Worm (Caenorhabditis elegans) whole organism, L4 larva: ENCODE results near the gene cct-1.

ENCODE experiments used
- D1046.2 ChIP-seq: fragments of 200-800 bp; sonication (Bioruptor generic); IDR thresholded peaks from 2 replicates; pipeline ENCODE4 v1.3.6; 2022; ENCODE audit warnings: missing genetic modification characterization, missing compliant biosample characterization
- F37D6.2 ChIP-seq: sonication (generic microtip); optimal IDR thresholded peaks from 2 replicates; lab custom pipeline; 2016; ENCODE audit warnings: mild to moderate bottlenecking, missing genetic modification characterization, missing compliant biosample characterization
- T20F7.1 ChIP-seq: fragments of 200-800 bp; sonication (Bioruptor generic); optimal IDR thresholded peaks from 2 replicates; lab custom pipeline; 2018; ENCODE audit warnings: mild to moderate bottlenecking, missing genetic modification characterization, missing compliant biosample characterization
- Y75B8A.6 ChIP-seq: fragments of 200-800 bp; sonication (Bioruptor generic); IDR thresholded peaks from 2 replicates; pipeline ENCODE4 v1.3.6; 2022; ENCODE audit warnings: missing genetic modification reagents, missing genetic modification characterization, missing compliant biosample characterization
- ZK546.5 ChIP-seq, 2 experiments: sonication (generic microtip); optimal IDR thresholded peaks; 2 replicates each; lab custom pipeline; 2017; ENCODE audit warnings: missing biosample characterization in 2 of 2, missing genetic modification characterization in 2 of 2
- aha-1 ChIP-seq: fragments of 150-350 bp; peaks from one replicate; lab custom pipeline; 2014; ENCODE audit warnings: missing biosample characterization, missing genetic modification characterization
- aly-2 ChIP-seq: sonication (generic microtip); optimal IDR thresholded peaks from 2 replicates; lab custom pipeline; 2018; ENCODE audit warnings: missing biosample characterization, missing genetic modification characterization
- ama-1 ChIP-seq: fragments of 150-350 bp; optimal IDR thresholded peaks from 2 replicates; lab custom pipeline; 2014; ENCODE audit warnings: inconsistent platforms, mixed read lengths
- arid-1 ChIP-seq: fragments of 200-800 bp; sonication (Bioruptor generic); conservative IDR thresholded peaks from 2 replicates; pipeline ENCODE4 v1.3.6; 2022; ENCODE audit warnings: missing genetic modification reagents, missing genetic modification characterization, missing compliant biosample characterization
- ceh-20 ChIP-seq: fragments of 200-800 bp; sonication (Bioruptor generic); IDR thresholded peaks from 2 replicates; pipeline ENCODE4 v1.3.6; 2022; ENCODE audit warnings: missing genetic modification reagents, missing genetic modification characterization, missing compliant biosample characterization
- ceh-32 ChIP-seq: sonication (generic microtip); optimal IDR thresholded peaks from 2 replicates; lab custom pipeline; 2016; ENCODE audit warnings: mild to moderate bottlenecking, missing genetic modification characterization, missing compliant biosample characterization; ENCODE audit not compliant: poor library complexity
- ceh-44 ChIP-seq: fragments of 200-800 bp; sonication (Bioruptor generic); IDR thresholded peaks from 2 replicates; pipeline ENCODE4 v1.3.6; 2022; ENCODE audit warnings: missing genetic modification reagents, missing genetic modification characterization, missing compliant biosample characterization
- ceh-62 ChIP-seq: sonication (generic microtip); optimal IDR thresholded peaks from 2 replicates; lab custom pipeline; 2017; ENCODE audit warnings: missing biosample characterization, missing genetic modification characterization
- ceh-82 ChIP-seq: sonication (generic microtip); optimal IDR thresholded peaks from 2 replicates; lab custom pipeline; 2017; ENCODE audit warnings: missing biosample characterization, missing genetic modification characterization
- ces-1 ChIP-seq: fragments of 150-350 bp; sonication (generic microtip); optimal IDR thresholded peaks from 4 replicates; lab custom pipeline; 2014; ENCODE audit warnings: missing biosample characterization, missing genetic modification reagents, missing genetic modification characterization
- daf-16 ChIP-seq, 3 experiments: sonication (generic microtip); optimal IDR thresholded peaks; 2 replicates each; lab custom pipeline; 2016 to 2017; ENCODE audit warnings: missing genetic modification characterization in 3 of 3, missing genetic modification reagents in 3 of 3, mild to moderate bottlenecking in 2 of 3, missing compliant biosample characterization in 2 of 3, missing biosample characterization in 1 of 3, moderate library complexity in 1 of 3
- dmd-6 ChIP-seq: fragments of 200-800 bp; sonication (Bioruptor generic); IDR thresholded peaks from 2 replicates; pipeline ENCODE4 v1.3.6; 2022; ENCODE audit warnings: missing genetic modification reagents, missing genetic modification characterization, missing compliant biosample characterization
- duxl-1 ChIP-seq: sonication (generic microtip); optimal IDR thresholded peaks from 2 replicates; lab custom pipeline; 2016; ENCODE audit warnings: mild to moderate bottlenecking, missing genetic modification characterization, moderate library complexity, missing compliant biosample characterization; ENCODE audit not compliant: poor library complexity
- dve-1 ChIP-seq: sonication (generic microtip); optimal IDR thresholded peaks from 2 replicates; lab custom pipeline; 2017; ENCODE audit warnings: antibody characterized with exemption, mild to moderate bottlenecking, missing genetic modification characterization, missing compliant biosample characterization; ENCODE audit not compliant: insufficient read depth
- fos-1 ChIP-seq: fragments of 150-350 bp; optimal IDR thresholded peaks from 2 replicates; lab custom pipeline; 2014; ENCODE audit warnings: missing biosample characterization, missing genetic modification characterization
- gei-8 ChIP-seq: fragments of 200-800 bp; sonication (Bioruptor generic); optimal IDR thresholded peaks from 2 replicates; lab custom pipeline; 2018; ENCODE audit warnings: mild to moderate bottlenecking, missing genetic modification characterization, missing compliant biosample characterization
- hlh-30 ChIP-seq: sonication (generic microtip); optimal IDR thresholded peaks from 2 replicates; lab custom pipeline; 2017; ENCODE audit warnings: antibody characterized with exemption, mild to moderate bottlenecking, missing genetic modification characterization, missing compliant biosample characterization; ENCODE audit not compliant: insufficient read depth
- lin-1 ChIP-seq: fragments of 200-800 bp; sonication (Bioruptor generic); IDR thresholded peaks from 2 replicates; pipeline ENCODE4 v1.3.6; 2022; ENCODE audit warnings: missing genetic modification reagents, missing genetic modification characterization, missing compliant biosample characterization
- lin-13 ChIP-seq: fragments of 150-350 bp; optimal IDR thresholded peaks from 2 replicates; lab custom pipeline; 2014; ENCODE audit warnings: missing biosample characterization, missing genetic modification reagents, missing genetic modification characterization
- lin-15B ChIP-seq: fragments of 150-350 bp; sonication (generic microtip); optimal IDR thresholded peaks from 3 replicates; lab custom pipeline; 2014; ENCODE audit warnings: missing biosample characterization, missing genetic modification characterization
- lin-38 ChIP-seq: fragments of 200-800 bp; sonication (Bioruptor generic); IDR thresholded peaks from 2 replicates; pipeline ENCODE4 v1.3.6; 2022; ENCODE audit warnings: missing genetic modification reagents, missing genetic modification characterization, missing compliant biosample characterization
- lir-3 ChIP-seq: sonication (generic microtip); optimal IDR thresholded peaks from 2 replicates; lab custom pipeline; 2016; ENCODE audit warnings: mild to moderate bottlenecking, missing genetic modification characterization, missing compliant biosample characterization
- lsy-2 ChIP-seq, 2 experiments: fragments of 150-350 bp in 1 of 2; sonication (generic microtip) in 1 of 2; optimal IDR thresholded peaks; 2 replicates each; lab custom pipeline; 2014 to 2017; ENCODE audit warnings: missing biosample characterization in 2 of 2, missing genetic modification characterization in 2 of 2
- mdl-1 ChIP-seq, 2 experiments: fragments of 150-350 bp in 1 of 2; sonication (generic microtip) in 1 of 2; optimal IDR thresholded peaks; 2 replicates each; lab custom pipeline; 2014 to 2017; ENCODE audit warnings: missing biosample characterization in 2 of 2, missing genetic modification characterization in 2 of 2
- mep-1 ChIP-seq: fragments of 150-350 bp; sonication (generic microtip); optimal IDR thresholded peaks from 3 replicates; lab custom pipeline; 2014; ENCODE audit warnings: missing biosample characterization, missing genetic modification characterization
- mes-2 ChIP-seq: sonication (generic microtip); optimal IDR thresholded peaks from 2 replicates; lab custom pipeline; 2016; ENCODE audit warnings: missing genotype, mild to moderate bottlenecking, missing genetic modification characterization, missing compliant biosample characterization; ENCODE audit not compliant: poor library complexity, severe bottlenecking
- nhr-10 ChIP-seq: fragments of 150-350 bp; optimal IDR thresholded peaks from 2 replicates; lab custom pipeline; 2014; ENCODE audit warnings: missing biosample characterization, missing genetic modification characterization
- nhr-11 ChIP-seq: fragments of 150-350 bp; optimal IDR thresholded peaks from 2 replicates; lab custom pipeline; 2014; ENCODE audit warnings: missing biosample characterization, missing genetic modification characterization
- nhr-237 ChIP-seq: sonication (generic microtip); optimal IDR thresholded peaks from 2 replicates; lab custom pipeline; 2017; ENCODE audit warnings: missing biosample characterization, missing genetic modification characterization
- nhr-25 ChIP-seq: sonication (generic microtip); optimal IDR thresholded peaks from 2 replicates; lab custom pipeline; 2017; ENCODE audit warnings: missing genetic modification characterization, mild to moderate bottlenecking, missing compliant biosample characterization, antibody characterized with exemption, moderate library complexity, borderline replicate concordance; ENCODE audit not compliant: insufficient read depth
- nhr-28 ChIP-seq: fragments of 150-350 bp; optimal IDR thresholded peaks from 2 replicates; lab custom pipeline; 2014; ENCODE audit warnings: missing biosample characterization, missing genetic modification characterization
- pha-4 ChIP-seq, 2 experiments: fragments of 150-350 bp in 1 of 2; fragments of 200-800 bp in 1 of 2; sonication (Bioruptor generic) in 1 of 2; IDR thresholded peaks in 1 of 2; optimal IDR thresholded peaks in 1 of 2; 2 replicates each; pipeline versions ENCODE4 v1.3.6 to Lab custom; 2014 to 2022; ENCODE audit warnings: missing genetic modification characterization in 2 of 2, missing genetic modification reagents in 2 of 2, missing biosample characterization in 1 of 2, missing compliant biosample characterization in 1 of 2
- pqm-1 ChIP-seq: sonication (generic microtip); optimal IDR thresholded peaks from 2 replicates; lab custom pipeline; 2017; ENCODE audit warnings: missing biosample characterization, missing genetic modification characterization
- rbr-2 ChIP-seq: sonication (generic microtip); optimal IDR thresholded peaks from 2 replicates; lab custom pipeline; 2016; ENCODE audit warnings: missing genotype, missing genetic modification characterization, missing compliant biosample characterization
- tag-97 ChIP-seq: fragments of 200-800 bp; sonication (Bioruptor generic); IDR thresholded peaks from 2 replicates; pipeline ENCODE4 v1.3.6; 2022; ENCODE audit warnings: missing genetic modification characterization, missing compliant biosample characterization
- unc-130 ChIP-seq: sonication (generic microtip); optimal IDR thresholded peaks from 2 replicates; lab custom pipeline; 2016; ENCODE audit warnings: missing genetic modification reagents, missing genetic modification characterization, missing compliant biosample characterization
- unc-39 ChIP-seq: sonication (generic microtip); optimal IDR thresholded peaks from 2 replicates; lab custom pipeline; 2017; ENCODE audit warnings: missing biosample characterization, missing genetic modification characterization
- unc-62 ChIP-seq, 3 experiments: fragments of 150-350 bp in 1 of 3; sonication (generic microtip); optimal IDR thresholded peaks in 2 of 3; peaks in 1 of 3; 1 replicate in 1 of 3; 2 replicates in 2 of 3; lab custom pipeline; 2014 to 2017; ENCODE audit warnings: missing biosample characterization in 3 of 3, missing genetic modification characterization in 3 of 3, missing genetic modification reagents in 3 of 3, missing genotype in 1 of 3
- vab-7 ChIP-seq: fragments of 200-800 bp; sonication (Bioruptor generic); IDR thresholded peaks from 2 replicates; pipeline ENCODE4 v1.3.6; 2022; ENCODE audit warnings: missing genetic modification reagents, missing genetic modification characterization, missing compliant biosample characterization
- zag-1 ChIP-seq: fragments of 150-350 bp; optimal IDR thresholded peaks from 2 replicates; lab custom pipeline; 2014; ENCODE audit warnings: missing biosample characterization, missing genetic modification characterization

The cct-1 gene

ce11 chrII:8225347-8225746 lies 40.1 kb downstream of the cct-1 start (continued):
- TF ChIP-seq aly-2: no peak
- no peak for TF ChIP-seq lin-15B (tag; lab: Kevin White, UChicago)
- TF ChIP-seq ceh-44 (GFP tag; lab: Robert Waterston, UW): no peak
- TF ChIP-seq unc-62 (GFP tag; optimal IDR thresholded peaks at IDR 0.05 in 1 of 2; lab: Kevin White, UChicago): peak in 1 of 2 experiments; percentile 75
- no peak for TF ChIP-seq unc-62 (tag; optimal IDR thresholded peaks at IDR 0.05; lab: Kevin White, UChicago)
- no peak for TF ChIP-seq nhr-25 (tag; lab: Kevin White, UChicago)
- TF ChIP-seq mep-1 (tag; lab: Kevin White, UChicago): no peak
- TF ChIP-seq nhr-237 (tag; lab: Kevin White, UChicago): no peak

- TF ChIP-seq unc-62 (GFP tag; optimal IDR thresholded peaks at IDR 0.05 in 1 of 2; lab: Kevin White, UChicago) (peak in 1 of 2 experiments; percentile 23), unc-62 (tag; optimal IDR thresholded peaks at IDR 0.05; lab: Kevin White, UChicago) (no peak), mes-2 (no peak), T20F7.1 (GFP tag; lab: Kevin White, UChicago) (no peak), vab-7 (GFP tag; lab: Robert Waterston, UW) (no peak; the same call in 1 of the 2 replicates), mep-1 (tag; lab: Kevin White, UChicago) (peak; percentile 14), rbr-2 (tag; lab: Kevin White, UChicago) (no peak), unc-130 (no peak), hlh-30 (peak; percentile 60), ceh-62 (tag; lab: Kevin White, UChicago) (no peak), unc-39 (tag; lab: Kevin White, UChicago) (no peak), ceh-82 (tag; lab: Kevin White, UChicago) (no peak), lin-13 (GFP tag; lab: Kevin White, UChicago) (no peak), lin-15B (tag; lab: Kevin White, UChicago) (no peak), mdl-1 (tag; optimal IDR thresholded peaks at IDR 0.05; lab: Kevin White, UChicago) (no peak), aha-1 (tag; lab: Kevin White, UChicago) (peak; percentile 56), ces-1 (GFP tag; lab: Kevin White, UChicago) (no peak), tag-97 (GFP tag; lab: Robert Waterston, UW) (no peak), duxl-1 (no peak), nhr-11 (tag; lab: Kevin White, UChicago) (no peak), nhr-10 (tag; lab: Kevin White, UChicago) (no peak)
Observed at ce11 chrII:8225914-8226313, 40.7 kb downstream of the cct-1 start.

- TF ChIP-seq ama-1 (lab: Kevin White, UChicago) (no peak), arid-1 (GFP tag; lab: Robert Waterston, UW) (no peak), D1046.2 (GFP tag; lab: Robert Waterston, UW) (no peak), nhr-28 (tag; lab: Kevin White, UChicago) (peak; percentile 52), mep-1 (tag; lab: Kevin White, UChicago) (peak; percentile 23), lir-3 (tag; lab: Kevin White, UChicago) (no peak), Y75B8A.6 (no peak), rbr-2 (tag; lab: Kevin White, UChicago) (no peak), gei-8 (GFP tag; lab: Kevin White, UChicago) (no peak), fos-1 (tag; lab: Kevin White, UChicago) (no peak), lin-38 (GFP tag; lab: Robert Waterston, UW) (no peak), dve-1 (tag; lab: Kevin White, UChicago) (peak; percentile 81), ZK546.5 (tag; optimal IDR thresholded peaks at IDR 0.05; lab: Kevin White, UChicago) (no peak), pha-4 (GFP tag; IDR thresholded peaks at IDR 0.05; lab: Robert Waterston, UW) (peak; percentile 29; the same call in 1 of the 2 replicates), pha-4 (tag; optimal IDR thresholded peaks at IDR 0.05; lab: Kevin White, UChicago) (peak; percentile 37), mes-2 (no peak), daf-16 (GFP tag; optimal IDR thresholded peaks at IDR 0.05; lab: Kevin White, UChicago) (no peak), daf-16 (tag; optimal IDR thresholded peaks at IDR 0.05; lab: Kevin White, UChicago) (peak; percentile 76), ceh-32 (tag; lab: Kevin White, UChicago) (no peak), pqm-1 (tag; lab: Kevin White, UChicago) (peak; percentile 48), nhr-237 (tag; lab: Kevin White, UChicago) (no peak), lsy-2 (tag; optimal IDR thresholded peaks at IDR 0.05; lab: Kevin White, UChicago) (peak in 1 of 2 experiments; percentile 23), unc-39 (tag; lab: Kevin White, UChicago) (no peak), zag-1 (tag; lab: Kevin White, UChicago) (no peak), dmd-6 (GFP tag; lab: Robert Waterston, UW) (peak; percentile 64), ceh-20 (GFP tag; lab: Robert Waterston, UW) (no peak), ceh-82 (tag; lab: Kevin White, UChicago) (no peak), hlh-30 (peak; percentile 50), F37D6.2 (no peak), lin-1 (0 out of 2 replicates have a peak, but pooled peaks have one; percentile 13)
Observed at ce11 chrII:8226475-8226874, 41.2 kb downstream of the cct-1 start.
